Fruit fly (Drosophila melanogaster) whole organism: ENCODE data around the gene CG15564.

ENCODE experiments used
- CG8478 ChIP-seq: fragments of >200 bp; optimal IDR thresholded peaks from 2 replicates; lab custom pipeline; 2018; ENCODE audit warnings: inconsistent platforms
- Dll ChIP-seq: fragments of >200 bp; optimal IDR thresholded peaks from 2 replicates; lab custom pipeline; 2017
- EcR ChIP-seq, 2 experiments: fragments of >200 bp; optimal IDR thresholded peaks; 2 replicates each; lab custom pipeline; 2017; ENCODE audit warnings: missing biosample characterization in 2 of 2, missing genetic modification characterization in 2 of 2, missing genetic modification reagents in 2 of 2
- usp ChIP-seq: fragments of >200 bp; optimal IDR thresholded peaks from 2 replicates; lab custom pipeline; 2017; ENCODE audit warnings: missing biosample characterization, missing genetic modification characterization, mixed read lengths

DNA sequence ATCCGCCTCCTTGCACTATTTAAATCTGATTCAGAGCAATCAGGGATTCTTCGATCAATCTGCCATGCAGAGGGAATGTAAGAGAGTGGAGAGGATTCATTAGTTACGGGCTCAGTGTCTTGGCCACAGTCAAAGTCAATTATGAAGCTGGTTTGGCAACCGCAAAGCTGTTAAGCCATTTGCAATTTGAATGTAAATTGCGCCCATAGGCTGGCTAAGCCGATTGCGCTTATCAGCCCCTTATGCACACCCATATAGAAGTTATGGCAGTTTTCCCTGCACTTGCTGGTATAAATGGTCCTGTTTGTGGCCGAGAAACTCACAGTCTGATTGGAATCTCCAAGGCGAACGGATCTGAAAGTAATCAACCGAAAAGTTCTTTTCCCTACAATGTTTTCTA, 27.1 kb upstream of the CG15564 start, which contains the start of gene CAH5:
- TF ChIP-seq EcR (GFP tag; optimal IDR thresholded peaks at IDR 0.05; lab: Kevin White, UChicago) (no peak), usp (no peak), CG8478 (lab: Kevin White, UChicago) (no peak), Dll (lab: Kevin White, UChicago) (no peak)
